Worm (Caenorhabditis elegans) whole organism, L3 larva: ENCODE measurements around the gene R07B7.10.
"Not testable (repeated sequence)": the region's sequence is repeated elsewhere in the genome, so short reads cannot be mapped to it uniquely, and the experiment has no call there.

Experiments used
- ama-1 ChIP-seq: fragments of 150-350 bp; optimal IDR thresholded peaks from 2 replicates; lab custom pipeline; 2018
- ceh-28 ChIP-seq: fragments of 150-350 bp; optimal IDR thresholded peaks from 2 replicates; lab custom pipeline; 2014; ENCODE audit warnings: missing biosample characterization, missing genetic modification reagents, missing genetic modification characterization
- ceh-82 ChIP-seq: fragments of 150-350 bp; optimal IDR thresholded peaks from 2 replicates; lab custom pipeline; 2014; ENCODE audit warnings: missing biosample characterization, missing genetic modification characterization
- egl-27 ChIP-seq: sonication (generic microtip); optimal IDR thresholded peaks from 4 replicates; lab custom pipeline; 2017; ENCODE audit warnings: missing biosample characterization, missing genetic modification reagents, missing genetic modification characterization
- fkh-10 ChIP-seq: sonication (generic microtip); optimal IDR thresholded peaks from 2 replicates; lab custom pipeline; 2017; ENCODE audit warnings: missing biosample characterization, missing genetic modification reagents, missing genetic modification characterization
- nfya-1 ChIP-seq: sonication (generic microtip); optimal IDR thresholded peaks from 2 replicates; lab custom pipeline; 2017; ENCODE audit warnings: missing genetic modification characterization, mild to moderate bottlenecking, missing compliant biosample characterization, antibody characterized with exemption, moderate library complexity; ENCODE audit not compliant: insufficient read depth
- nhr-11 ChIP-seq: fragments of 150-350 bp; optimal IDR thresholded peaks from 2 replicates; lab custom pipeline; 2014; ENCODE audit warnings: missing biosample characterization, missing genetic modification characterization
- nhr-25 ChIP-seq: sonication (generic microtip); optimal IDR thresholded peaks from 2 replicates; lab custom pipeline; 2017; ENCODE audit warnings: missing biosample characterization, missing genetic modification characterization
- nhr-28 ChIP-seq: fragments of 150-350 bp; optimal IDR thresholded peaks from 2 replicates; lab custom pipeline; 2014; ENCODE audit warnings: missing biosample characterization, missing genetic modification characterization
- nhr-76 ChIP-seq: fragments of 150-350 bp; sonication (generic microtip); optimal IDR thresholded peaks from 5 replicates; lab custom pipeline; 2014; ENCODE audit warnings: missing biosample characterization, missing genetic modification characterization
- skn-1 ChIP-seq: fragments of 150-350 bp; optimal IDR thresholded peaks from 2 replicates; lab custom pipeline; 2014; ENCODE audit warnings: missing biosample characterization, missing genetic modification characterization
- snpc-4 ChIP-seq: fragments of 150-350 bp; optimal IDR thresholded peaks from 2 replicates; lab custom pipeline; 2014; ENCODE audit warnings: missing biosample characterization, missing genetic modification characterization
- unc-62 ChIP-seq: fragments of 150-350 bp; sonication (generic microtip); optimal IDR thresholded peaks from 4 replicates; lab custom pipeline; 2014; ENCODE audit warnings: missing biosample characterization, missing genetic modification reagents, missing genetic modification characterization

ce11 chrV:12131157-12131556 is 48.1 kb downstream of the R07B7.10 start, which contains the start of gene enpp-1:
- TF ChIP-seq nhr-25 (tag; lab: Kevin White, UChicago); ceh-82 (tag; lab: Kevin White, UChicago); unc-62; skn-1 (tag; lab: Kevin White, UChicago); egl-27 (tag; lab: Kevin White, UChicago); ama-1 (lab: Kevin White, UChicago); nhr-28; snpc-4 (tag; lab: Kevin White, UChicago); nhr-76; ceh-28 (tag; lab: Kevin White, UChicago); nhr-11 (tag; lab: Kevin White, UChicago); fkh-10 (GFP tag; lab: Kevin White, UChicago); nfya-1: not testable (repeated sequence)
